Fruit fly (Drosophila melanogaster): Measurements from ENCODE around the gene CG8010.

The CG8010 gene

DNA sequence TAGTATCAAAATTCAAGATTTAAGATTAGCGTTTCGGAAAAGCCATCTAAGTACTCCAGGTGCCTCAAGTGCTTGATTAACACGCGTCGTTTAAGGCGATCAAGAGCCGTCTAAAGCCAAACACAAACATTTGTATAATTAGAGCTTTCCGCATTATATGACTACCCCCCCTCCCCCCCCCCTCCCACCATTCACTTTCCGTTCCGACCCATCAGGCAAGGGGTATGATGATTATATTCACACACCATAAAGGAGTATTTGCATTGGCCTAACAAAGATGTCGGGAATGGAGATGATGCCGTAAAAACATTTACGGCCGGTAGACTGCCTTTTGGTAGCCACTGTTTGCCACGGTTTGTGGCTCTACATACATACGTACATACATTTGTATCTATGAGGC lies 37.8 kb upstream of the CG8010 start (continued):
- TF ChIP-seq Asciz (GFP tag; optimal IDR thresholded peaks at IDR 0.05) = peak; percentile 23
- TF ChIP-seq CG8924 (tag; optimal IDR thresholded peaks at IDR 0.05) = peak; percentile 17
- TF ChIP-seq CG11504 (tag; optimal IDR thresholded peaks at IDR 0.05) = peak; percentile 23
- TF ChIP-seq CG15601 (tag; optimal IDR thresholded peaks at IDR 0.05) = peak; percentile 13
- no peak for TF ChIP-seq kni (GFP tag; optimal IDR thresholded peaks at IDR 0.05)
- peak; percentile 23 for TF ChIP-seq Hey (tag; optimal IDR thresholded peaks at IDR 0.05)
- no peak for TF ChIP-seq hbn (GFP tag; IDR thresholded peaks at IDR 0.05; ENCODE audit: partially characterized antibody)
- no peak for TF ChIP-seq CG8089 (GFP tag; optimal IDR thresholded peaks at IDR 0.05)
- TF ChIP-seq sd (tag; optimal IDR thresholded peaks at IDR 0.05) = peak; percentile 21
- no peak for TF ChIP-seq maf-S (GFP tag; optimal IDR thresholded peaks at IDR 0.05)
- no peak for TF ChIP-seq CG8290 (GFP tag; optimal IDR thresholded peaks at IDR 0.05)
- TF ChIP-seq CG8290 (tag; optimal IDR thresholded peaks at IDR 0.05) = peak in 1 of 2 experiments; percentile 76
- TF ChIP-seq z (GFP tag; IDR thresholded peaks at IDR 0.05) = no peak
- peak; percentile 54 for TF ChIP-seq lab (GFP tag; optimal IDR thresholded peaks at IDR 0.05)
- no peak for TF ChIP-seq Bgb (GFP tag; IDR thresholded peaks at IDR 0.05; ENCODE audit: partially characterized antibody)
- TF ChIP-seq CG18619 (GFP tag; optimal IDR thresholded peaks at IDR 0.05) = peak; percentile 27
- no peak for TF ChIP-seq phol (tag; optimal IDR thresholded peaks at IDR 0.05)
- no peak for TF ChIP-seq CG12155 (GFP tag; optimal IDR thresholded peaks at IDR 0.05)
- no peak for TF ChIP-seq Hr39 (optimal IDR thresholded peaks at IDR 0.05)
- no peak for TF ChIP-seq MBD-R2 (GFP tag; IDR thresholded peaks at IDR 0.05)
- no peak for TF ChIP-seq ato (GFP tag; IDR thresholded peaks at IDR 0.05; ENCODE audit: partially characterized antibody)
- TF ChIP-seq CG13424 (tag; optimal IDR thresholded peaks at IDR 0.05) = peak; percentile 37
- peak; percentile 43 for TF ChIP-seq dmrt99B (tag; optimal IDR thresholded peaks at IDR 0.05)
- no peak for TF ChIP-seq Sin3A (optimal IDR thresholded peaks at IDR 0.05)
- TF ChIP-seq NfI (GFP tag; optimal IDR thresholded peaks at IDR 0.05) = no peak
- TF ChIP-seq CG10543 (GFP tag; optimal IDR thresholded peaks at IDR 0.05) = peak; percentile 57
- no peak for TF ChIP-seq gcm2 (GFP tag; optimal IDR thresholded peaks at IDR 0.05)
- peak; percentile 13 for TF ChIP-seq ash1 (GFP tag; optimal IDR thresholded peaks at IDR 0.05)
- TF ChIP-seq CG4707 (GFP tag; optimal IDR thresholded peaks at IDR 0.05) = no peak
- no peak for TF ChIP-seq CG1647 (GFP tag; optimal IDR thresholded peaks at IDR 0.05)
- no peak for TF ChIP-seq CG10979 (tag; optimal IDR thresholded peaks at IDR 0.05)
- no peak for TF ChIP-seq wdn (GFP tag; IDR thresholded peaks at IDR 0.05)
- TF ChIP-seq bsh (GFP tag; optimal IDR thresholded peaks at IDR 0.05) = peak in 1 of 2 experiments; percentile 4
- TF ChIP-seq CG16863 (GFP tag; optimal IDR thresholded peaks at IDR 0.05) = no peak
- TF ChIP-seq CG15269 (tag; optimal IDR thresholded peaks at IDR 0.05) = peak; percentile 63
- TF ChIP-seq CG4854 (GFP tag; optimal IDR thresholded peaks at IDR 0.05) = no peak
- TF ChIP-seq BtbVII (GFP tag; optimal IDR thresholded peaks at IDR 0.05) = peak; percentile 38
- TF ChIP-seq pb (GFP tag; optimal IDR thresholded peaks at IDR 0.05) = no peak
- TF ChIP-seq gsb-n (tag; optimal IDR thresholded peaks at IDR 0.05) = no peak
- TF ChIP-seq MTF-1 (GFP tag; optimal IDR thresholded peaks at IDR 0.05; ENCODE audit: borderline replicate concordance) = no peak
- TF ChIP-seq NK7.1 (GFP tag; optimal IDR thresholded peaks at IDR 0.05) = no peak
- TF ChIP-seq sima (GFP tag; optimal IDR thresholded peaks at IDR 0.05) = no peak
- TF ChIP-seq CG11696 (GFP tag; IDR thresholded peaks at IDR 0.05) = no peak
- no peak for TF ChIP-seq HLH54F (GFP tag; optimal IDR thresholded peaks at IDR 0.05)
- peak; percentile 24 for TF ChIP-seq Meics (GFP tag; optimal IDR thresholded peaks at IDR 0.05)
- 0 out of 2 replicates have a peak, but pooled peaks have one; percentile 32 for TF ChIP-seq CG31441 (GFP tag; IDR thresholded peaks at IDR 0.05)
- TF ChIP-seq YL-1 (GFP tag; optimal IDR thresholded peaks at IDR 0.05) = no peak
- no peak for TF ChIP-seq bab2 (GFP tag; optimal IDR thresholded peaks at IDR 0.05)
- no peak for TF ChIP-seq CG10431 (GFP tag; optimal IDR thresholded peaks at IDR 0.05)
- TF ChIP-seq CG11398 (GFP tag; optimal IDR thresholded peaks at IDR 0.05) = no peak
- no peak for TF ChIP-seq nerfin-2 (GFP tag; IDR thresholded peaks at IDR 0.05; ENCODE audit: partially characterized antibody)
